Worm (Caenorhabditis elegans) whole organism, late embryonic: ENCODE data around the gene col-169.

Experiments used
- C38D4.7 ChIP-seq: fragments of 200-800 bp; sonication (Bioruptor generic); optimal IDR thresholded peaks from 2 replicates; lab custom pipeline; 2018; ENCODE audit warnings: mild to moderate bottlenecking, missing genetic modification characterization, moderate library complexity, missing compliant biosample characterization
- K09A11.1 ChIP-seq: sonication (generic microtip); optimal IDR thresholded peaks from 2 replicates; lab custom pipeline; 2017; ENCODE audit warnings: antibody characterized with exemption, mild to moderate bottlenecking, missing genetic modification characterization, missing compliant biosample characterization; ENCODE audit not compliant: insufficient read depth
- Y22D7AL.16 ChIP-seq: sonication (generic microtip); optimal IDR thresholded peaks from 2 replicates; lab custom pipeline; 2016; ENCODE audit warnings: missing genetic modification characterization, missing compliant biosample characterization
- ahr-1 ChIP-seq: sonication (generic microtip); optimal IDR thresholded peaks from 2 replicates; lab custom pipeline; 2016; ENCODE audit warnings: missing genetic modification characterization, missing compliant biosample characterization
- ceh-14 ChIP-seq: sonication (generic microtip); optimal IDR thresholded peaks from 2 replicates; lab custom pipeline; 2016; ENCODE audit warnings: missing genotype, missing genetic modification characterization, missing compliant biosample characterization
- ceh-19 ChIP-seq: fragments of 200-800 bp; sonication (Bioruptor generic); optimal IDR thresholded peaks from 2 replicates; lab custom pipeline; 2018; ENCODE audit warnings: mild to moderate bottlenecking, missing genetic modification characterization, missing compliant biosample characterization
- ceh-2 ChIP-seq: sonication (generic microtip); optimal IDR thresholded peaks from 2 replicates; lab custom pipeline; 2016; ENCODE audit warnings: missing genotype, missing genetic modification characterization, missing compliant biosample characterization
- ceh-22 ChIP-seq: sonication (generic microtip); optimal IDR thresholded peaks from 2 replicates; lab custom pipeline; 2017; ENCODE audit warnings: missing biosample characterization, missing genetic modification characterization
- ceh-24 ChIP-seq: sonication (generic microtip); optimal IDR thresholded peaks from 2 replicates; lab custom pipeline; 2016; ENCODE audit warnings: mild to moderate bottlenecking, missing genetic modification characterization, missing compliant biosample characterization
- ceh-30 ChIP-seq: fragments of 150-350 bp; optimal IDR thresholded peaks from 2 replicates; lab custom pipeline; 2014; ENCODE audit warnings: missing biosample characterization, missing genetic modification characterization
- ceh-31 ChIP-seq: sonication (generic microtip); optimal IDR thresholded peaks from 2 replicates; lab custom pipeline; 2016; ENCODE audit warnings: missing genetic modification characterization, missing compliant biosample characterization
- ceh-34 ChIP-seq: sonication (generic microtip); optimal IDR thresholded peaks from 2 replicates; lab custom pipeline; 2016; ENCODE audit warnings: mild to moderate bottlenecking, missing genetic modification characterization, missing compliant biosample characterization
- ceh-45 ChIP-seq: fragments of 200-800 bp; sonication (Bioruptor generic); IDR thresholded peaks from 2 replicates; pipeline ENCODE4 v1.3.6; 2022; ENCODE audit warnings: missing genetic modification reagents, missing genetic modification characterization, missing compliant biosample characterization
- ceh-6 ChIP-seq: fragments of 200-800 bp; sonication (Bioruptor generic); optimal IDR thresholded peaks from 2 replicates; lab custom pipeline; 2018; ENCODE audit warnings: mild to moderate bottlenecking, missing genetic modification characterization, missing compliant biosample characterization
- ceh-9 ChIP-seq: sonication (generic microtip); optimal IDR thresholded peaks from 2 replicates; lab custom pipeline; 2016; ENCODE audit warnings: mild to moderate bottlenecking, missing genetic modification characterization, inconsistent platforms, missing compliant biosample characterization
- che-1 ChIP-seq: sonication (generic microtip); optimal IDR thresholded peaks from 2 replicates; lab custom pipeline; 2016; ENCODE audit warnings: mild to moderate bottlenecking, missing genetic modification characterization, missing compliant biosample characterization
- elt-2 ChIP-seq: sonication (generic microtip); optimal IDR thresholded peaks from 2 replicates; lab custom pipeline; 2016; ENCODE audit warnings: missing genetic modification reagents, missing genetic modification characterization, missing compliant biosample characterization
- ets-4 ChIP-seq: sonication (generic microtip); optimal IDR thresholded peaks from 2 replicates; lab custom pipeline; 2016; ENCODE audit warnings: missing genetic modification characterization, missing compliant biosample characterization
- eyg-1 ChIP-seq: sonication (generic microtip); optimal IDR thresholded peaks from 2 replicates; lab custom pipeline; 2016; ENCODE audit warnings: missing genotype, missing genetic modification characterization, missing compliant biosample characterization
- fkh-6 ChIP-seq: sonication (generic microtip); optimal IDR thresholded peaks from 2 replicates; lab custom pipeline; 2016; ENCODE audit warnings: missing genetic modification characterization, missing compliant biosample characterization
- gmeb-2 ChIP-seq: sonication (generic microtip); optimal IDR thresholded peaks from 2 replicates; lab custom pipeline; 2016; ENCODE audit warnings: missing genetic modification characterization, inconsistent platforms, missing compliant biosample characterization
- hlh-13 ChIP-seq: fragments of 200-800 bp; sonication (Bioruptor generic); optimal IDR thresholded peaks from 2 replicates; lab custom pipeline; 2018; ENCODE audit warnings: mild to moderate bottlenecking, missing genetic modification characterization, missing compliant biosample characterization
- hlh-30 ChIP-seq: sonication (generic microtip); optimal IDR thresholded peaks from 2 replicates; lab custom pipeline; 2017; ENCODE audit warnings: antibody characterized with exemption, missing genetic modification characterization, missing compliant biosample characterization; ENCODE audit not compliant: insufficient read depth
- hlh-6 ChIP-seq: sonication (generic microtip); optimal IDR thresholded peaks from 2 replicates; lab custom pipeline; 2016; ENCODE audit warnings: missing genotype, missing genetic modification characterization, missing compliant biosample characterization
- madf-2 ChIP-seq: sonication (generic microtip); optimal IDR thresholded peaks from 2 replicates; lab custom pipeline; 2017; ENCODE audit warnings: missing genetic modification characterization, missing compliant biosample characterization
- npax-4 ChIP-seq: sonication (generic microtip); optimal IDR thresholded peaks from 2 replicates; lab custom pipeline; 2016; ENCODE audit warnings: missing genetic modification characterization, missing compliant biosample characterization
- rnt-1 ChIP-seq: sonication (generic microtip); optimal IDR thresholded peaks from 2 replicates; lab custom pipeline; 2016; ENCODE audit warnings: missing genetic modification characterization, missing compliant biosample characterization
- sox-2 ChIP-seq: fragments of 200-800 bp; sonication (Bioruptor generic); IDR thresholded peaks from 2 replicates; pipeline ENCODE4 v1.3.6; 2022; ENCODE audit warnings: missing genetic modification reagents, missing genetic modification characterization, missing compliant biosample characterization
- syd-9 ChIP-seq: sonication (generic microtip); optimal IDR thresholded peaks from 2 replicates; lab custom pipeline; 2016; ENCODE audit warnings: mild to moderate bottlenecking, missing genetic modification characterization, moderate library complexity, missing compliant biosample characterization
- ttx-3 ChIP-seq: sonication (generic microtip); optimal IDR thresholded peaks from 2 replicates; lab custom pipeline; 2016; ENCODE audit warnings: missing genetic modification reagents, missing genetic modification characterization, missing compliant biosample characterization
- unc-3 ChIP-seq, 2 experiments: fragments of 200-800 bp in 1 of 2; sonication (Bioruptor generic) in 1 of 2; sonication (generic microtip) in 1 of 2; conservative IDR thresholded peaks in 1 of 2; optimal IDR thresholded peaks in 1 of 2; 2 replicates each; pipeline versions ENCODE4 v1.3.6 to Lab custom; 2016 to 2022; ENCODE audit warnings: missing compliant biosample characterization in 2 of 2, missing genetic modification characterization in 2 of 2, missing genetic modification reagents in 1 of 2
- unc-42 ChIP-seq: sonication (generic microtip); optimal IDR thresholded peaks from 2 replicates; lab custom pipeline; 2016; ENCODE audit warnings: missing genotype, missing genetic modification characterization, missing compliant biosample characterization
- zip-5 ChIP-seq: sonication (generic microtip); optimal IDR thresholded peaks from 2 replicates; lab custom pipeline; 2016; ENCODE audit warnings: missing genetic modification characterization, missing compliant biosample characterization
- ztf-16 ChIP-seq: sonication (generic microtip); optimal IDR thresholded peaks from 2 replicates; lab custom pipeline; 2017; ENCODE audit warnings: missing genetic modification characterization, missing compliant biosample characterization

The col-169 gene

ce11 chrX:6353763-6354162 lies 24.8 kb downstream of the col-169 start:
- TF ChIP-seq ceh-6 (GFP tag; lab: Kevin White, UChicago) (no peak), ttx-3 (no peak), elt-2 (tag; lab: Kevin White, UChicago) (no peak), ztf-16 (tag; lab: Kevin White, UChicago) (no peak), ceh-45 (no peak), fkh-6 (tag; lab: Kevin White, UChicago) (no peak), ceh-22 (tag; lab: Kevin White, UChicago) (no peak), ahr-1 (tag; lab: Kevin White, UChicago) (no peak), ceh-34 (tag; lab: Kevin White, UChicago) (no peak), gmeb-2 (tag; lab: Kevin White, UChicago) (no peak), rnt-1 (tag; lab: Kevin White, UChicago) (no peak), syd-9 (tag; lab: Kevin White, UChicago) (no peak), madf-2 (tag; lab: Kevin White, UChicago) (no peak), ceh-31 (tag; lab: Kevin White, UChicago) (no peak), che-1 (tag; lab: Kevin White, UChicago) (no peak)

ce11 chrX:6355030-6355635 lies 26.2 kb downstream of the col-169 start, which contains the start of gene C03B1.5:
Gene C03B1.5 (plus strand): TSS chrX:6355585.
- no peak for TF ChIP-seq Y22D7AL.16
- no peak for TF ChIP-seq ahr-1 (tag; lab: Kevin White, UChicago)
- no peak for TF ChIP-seq ceh-9 (tag; lab: Kevin White, UChicago)
- no peak for TF ChIP-seq hlh-30 (tag; lab: Kevin White, UChicago)
- TF ChIP-seq ceh-45 = no peak
- TF ChIP-seq unc-3 (GFP tag; conservative IDR thresholded peaks at IDR 0.05; lab: Robert Waterston, UW) = no peak
- no peak for TF ChIP-seq unc-3 (tag; optimal IDR thresholded peaks at IDR 0.05; lab: Kevin White, UChicago)
- TF ChIP-seq sox-2 (GFP tag; lab: Robert Waterston, UW) = no peak
- no peak for TF ChIP-seq unc-42 (tag; lab: Kevin White, UChicago)
- no peak for TF ChIP-seq eyg-1 (tag; lab: Kevin White, UChicago)
- no peak for TF ChIP-seq npax-4 (tag; lab: Kevin White, UChicago)
- TF ChIP-seq ceh-30 = no peak
- TF ChIP-seq hlh-6 = no peak
- no peak for TF ChIP-seq zip-5
- no peak for TF ChIP-seq ets-4
- TF ChIP-seq hlh-13 = no peak
- no peak for TF ChIP-seq ceh-24 (tag; lab: Kevin White, UChicago)
- TF ChIP-seq ttx-3 = no peak
- no peak for TF ChIP-seq ceh-19 (GFP tag; lab: Kevin White, UChicago)
- TF ChIP-seq ztf-16 (tag; lab: Kevin White, UChicago) = no peak

DNA sequence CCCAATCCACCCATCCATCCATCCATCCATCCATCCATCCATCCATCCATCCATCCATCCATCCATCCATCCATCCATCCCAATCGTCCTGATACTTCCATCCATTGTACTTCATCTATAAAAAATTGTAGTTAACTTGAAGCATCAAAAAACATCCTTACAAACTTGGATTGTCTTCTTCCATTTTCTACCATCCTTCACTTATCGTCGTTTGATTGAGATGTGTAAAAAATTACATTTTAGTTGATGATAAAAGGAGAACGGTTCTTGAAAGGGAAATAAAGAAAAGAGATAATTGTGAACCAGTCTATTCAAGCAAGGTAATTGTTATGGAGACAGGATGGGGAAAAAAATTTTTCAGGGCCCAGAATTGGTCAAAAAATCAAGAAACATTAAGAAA lies 28.8 kb downstream of the col-169 start, which contains the start of gene C03B1.10:
C03B1.10 (minus strand) TSS at position 101 of the 400 bp plus-strand sequence.
- TF ChIP-seq unc-42 (tag; lab: Kevin White, UChicago) = no peak

DNA sequence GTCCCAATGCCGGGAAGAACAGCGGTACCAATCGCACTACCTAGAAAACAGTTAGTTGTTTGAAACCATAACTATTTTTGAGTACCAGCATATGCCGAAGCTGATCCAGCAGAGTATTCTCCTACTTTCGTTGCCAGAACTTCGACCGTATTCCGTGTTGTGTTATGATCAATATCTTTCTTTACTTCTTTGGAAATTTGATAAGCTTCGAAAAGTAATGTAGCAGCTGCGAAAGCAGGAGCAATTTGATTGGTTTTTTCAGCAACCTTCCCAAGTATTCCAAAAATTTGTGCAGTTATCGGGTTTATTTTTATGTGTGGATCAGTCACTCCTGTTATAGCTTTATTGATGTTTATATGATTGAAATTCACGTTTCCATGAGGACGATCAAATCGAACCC lies 31.1 kb downstream of the col-169 start:
- TF ChIP-seq madf-2 (tag; lab: Kevin White, UChicago) (no peak), ceh-14 (tag; lab: Kevin White, UChicago) (no peak), ets-4 (no peak), K09A11.1 (tag; lab: Kevin White, UChicago) (no peak), zip-5 (no peak), ceh-2 (no peak), ceh-6 (GFP tag; lab: Kevin White, UChicago) (no peak), C38D4.7 (no peak), sox-2 (GFP tag; lab: Robert Waterston, UW) (no peak)
